Worm (Caenorhabditis elegans) whole organism, L3 larva: ENCODE data around the gene mys-1.

ENCODE experiments used
- ama-1 ChIP-seq: fragments of 150-350 bp; optimal IDR thresholded peaks from 2 replicates; lab custom pipeline; 2018
- ceh-82 ChIP-seq: fragments of 150-350 bp; optimal IDR thresholded peaks from 2 replicates; lab custom pipeline; 2014; ENCODE audit warnings: missing biosample characterization, missing genetic modification characterization
- nhr-237 ChIP-seq: fragments of 150-350 bp; optimal IDR thresholded peaks from 2 replicates; lab custom pipeline; 2014; ENCODE audit warnings: missing biosample characterization, missing genetic modification characterization
- nhr-25 ChIP-seq: sonication (generic microtip); optimal IDR thresholded peaks from 2 replicates; lab custom pipeline; 2017; ENCODE audit warnings: missing biosample characterization, missing genetic modification characterization
- nhr-28 ChIP-seq: fragments of 150-350 bp; optimal IDR thresholded peaks from 2 replicates; lab custom pipeline; 2014; ENCODE audit warnings: missing biosample characterization, missing genetic modification characterization
- sea-2 ChIP-seq: fragments of 150-350 bp; sonication (generic microtip); optimal IDR thresholded peaks from 4 replicates; lab custom pipeline; 2014; ENCODE audit warnings: missing biosample characterization, missing genetic modification reagents, missing genetic modification characterization
- unc-62 ChIP-seq: fragments of 150-350 bp; sonication (generic microtip); optimal IDR thresholded peaks from 4 replicates; lab custom pipeline; 2014; ENCODE audit warnings: missing biosample characterization, missing genetic modification reagents, missing genetic modification characterization
- ztf-11 ChIP-seq: fragments of 150-350 bp; optimal IDR thresholded peaks from 2 replicates; lab custom pipeline; 2014; ENCODE audit warnings: missing biosample characterization, missing genetic modification characterization

DNA sequence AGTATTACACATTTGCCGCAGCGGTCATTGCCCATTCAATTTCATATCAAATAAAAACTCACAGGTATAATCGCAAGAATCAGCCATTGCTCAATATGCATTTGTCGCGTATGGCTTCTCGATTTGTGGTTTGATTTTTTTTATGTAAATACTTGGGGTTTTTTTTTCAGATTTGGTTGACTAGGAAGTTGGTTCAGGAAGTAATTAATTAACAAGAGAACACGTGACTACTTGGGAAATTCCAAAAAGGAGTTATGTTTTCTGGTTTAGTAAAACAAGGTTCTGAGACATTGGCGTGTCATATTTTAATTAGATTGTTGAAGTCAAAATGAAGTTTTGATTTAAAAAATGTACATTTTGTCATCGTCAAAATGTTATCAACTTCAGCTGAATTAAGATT is 46.5 kb upstream of the mys-1 start, which contains the start of gene srx-36:
- TF ChIP-seq unc-62 (GFP tag; lab: Kevin White, UChicago), result no peak
- TF ChIP-seq ztf-11 (tag; lab: Kevin White, UChicago), result no peak
- no peak for TF ChIP-seq sea-2
- no peak for TF ChIP-seq ama-1
- no peak for TF ChIP-seq nhr-25 (tag; lab: Kevin White, UChicago)
- TF ChIP-seq ceh-82, result no peak
- TF ChIP-seq nhr-28 (tag; lab: Kevin White, UChicago), result no peak
- no peak for TF ChIP-seq nhr-237
